Worm (Caenorhabditis elegans): Measurements from ENCODE around the gene hrg-1.

DNA sequence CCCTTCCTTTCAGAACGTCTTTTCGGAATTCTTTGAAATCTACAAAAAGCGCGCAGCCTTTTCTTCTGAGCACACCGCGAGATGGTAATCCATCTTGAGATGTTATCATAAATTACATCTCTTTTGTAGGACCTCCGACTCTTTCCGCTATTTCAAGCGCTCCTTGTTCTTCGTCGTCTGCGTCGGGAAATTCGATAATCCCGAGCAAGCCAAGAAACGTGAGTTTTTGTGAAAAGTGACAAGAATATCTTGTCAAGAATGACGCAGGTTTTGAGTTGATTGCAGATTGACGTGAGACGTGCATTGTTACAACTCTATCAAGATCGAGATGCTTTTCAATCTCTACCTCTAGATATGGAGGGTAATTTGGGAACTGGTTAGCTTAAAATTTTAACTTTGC is 55.7 kb downstream of the hrg-1 start:
- TF ChIP-seq nhr-11 (tag; optimal IDR thresholded peaks at IDR 0.05) (no peak), ceh-48 (tag; optimal IDR thresholded peaks at IDR 0.05) (no peak), ama-1 (optimal IDR thresholded peaks at IDR 0.05) (no peak), unc-86 (tag; optimal IDR thresholded peaks at IDR 0.05) (no peak), nfya-1 (tag; optimal IDR thresholded peaks at IDR 0.05) (no peak), hlh-8 (tag; optimal IDR thresholded peaks at IDR 0.05) (no peak), ttx-3 (tag; optimal IDR thresholded peaks at IDR 0.05) (no peak), pag-3 (tag; optimal IDR thresholded peaks at IDR 0.05; ENCODE audit: borderline replicate concordance) (no peak), mec-3 (tag; optimal IDR thresholded peaks at IDR 0.05; ENCODE audit: borderline replicate concordance) (no peak), hlh-30 (tag; optimal IDR thresholded peaks at IDR 0.05; ENCODE audit: insufficient read depth) (no peak)

Data from whole organism, late embryonic.